ENCODE assay signal across 5 worm cellular contexts in genomic region chrII:1635969-1636368, ce11.
TF ChIP-seq lines count a peak whose summit lies in the region.

No protein-coding gene starts in this region.

TF ChIP-seq in whole organism, L1 larva, 84 proteins besides CTCF, POLR2A, EP300 and RAD21:
- no peak for TF ChIP-seq pag-3 (tag; optimal IDR thresholded peaks at IDR 0.05; lab: Kevin White, UChicago; ENCODE audit: borderline replicate concordance, insufficient read depth)
- no peak for TF ChIP-seq nhr-71 (tag; optimal IDR thresholded peaks at IDR 0.05; lab: Kevin White, UChicago)
- peak; percentile 15 for TF ChIP-seq jun-1 (tag; optimal IDR thresholded peaks at IDR 0.05; lab: Kevin White, UChicago)
- no peak for TF ChIP-seq pqm-1 (tag; optimal IDR thresholded peaks at IDR 0.05; lab: Kevin White, UChicago)
- peak; percentile 90 for TF ChIP-seq elt-2 (tag; optimal IDR thresholded peaks at IDR 0.05; lab: Kevin White, UChicago)
- TF ChIP-seq nhr-28 (tag; optimal IDR thresholded peaks at IDR 0.05; lab: Kevin White, UChicago) = no peak
- TF ChIP-seq lin-39 (tag; optimal IDR thresholded peaks at IDR 0.05; lab: Kevin White, UChicago) = no peak

TF ChIP-seq in whole organism, L2 larva, 48 proteins besides CTCF, POLR2A, EP300 and RAD21:
- peak; percentile 41 for TF ChIP-seq fos-1 (tag; optimal IDR thresholded peaks at IDR 0.05; lab: Kevin White, UChicago)
- TF ChIP-seq ztf-4 (tag; optimal IDR thresholded peaks at IDR 0.05; lab: Kevin White, UChicago) = no peak

TF ChIP-seq in whole organism, L3 larva, 47 proteins besides CTCF, POLR2A, EP300 and RAD21:
- no peak for TF ChIP-seq nhr-76 (tag; optimal IDR thresholded peaks at IDR 0.05; lab: Kevin White, UChicago)
- TF ChIP-seq elt-2 (tag; optimal IDR thresholded peaks at IDR 0.05; lab: Kevin White, UChicago) = peak; percentile 70
- TF ChIP-seq lin-39 (tag; optimal IDR thresholded peaks at IDR 0.05; lab: Kevin White, UChicago) = no peak
- no peak for TF ChIP-seq fkh-10 (GFP tag; optimal IDR thresholded peaks at IDR 0.05; lab: Kevin White, UChicago)
- TF ChIP-seq egl-5 (tag; optimal IDR thresholded peaks at IDR 0.05; lab: Kevin White, UChicago) = no peak
- peak; percentile 47 for TF ChIP-seq pqm-1 (tag; optimal IDR thresholded peaks at IDR 0.05; lab: Kevin White, UChicago)
- no peak for TF ChIP-seq fkh-2 (tag; optimal IDR thresholded peaks at IDR 0.05; lab: Kevin White, UChicago)
- TF ChIP-seq elt-3 (tag; optimal IDR thresholded peaks at IDR 0.05; lab: Kevin White, UChicago) = no peak
- no peak for TF ChIP-seq lsy-12 (tag; optimal IDR thresholded peaks at IDR 0.05; lab: Kevin White, UChicago)
- no peak for TF ChIP-seq elt-1 (tag; optimal IDR thresholded peaks at IDR 0.05; lab: Kevin White, UChicago)
- no peak for TF ChIP-seq unc-39 (tag; optimal IDR thresholded peaks at IDR 0.05; lab: Kevin White, UChicago)
- TF ChIP-seq nhr-43 (tag; optimal IDR thresholded peaks at IDR 0.05; lab: Kevin White, UChicago; ENCODE audit: poor library complexity, severe bottlenecking) = no peak
- no peak for TF ChIP-seq ceh-9 (tag; optimal IDR thresholded peaks at IDR 0.05; lab: Kevin White, UChicago)
- no peak for TF ChIP-seq fos-1 (tag; optimal IDR thresholded peaks at IDR 0.05; lab: Kevin White, UChicago)

TF ChIP-seq in whole organism, L4 larva, 104 proteins besides CTCF, POLR2A, EP300 and RAD21:
- TF ChIP-seq snpc-1.2 (GFP tag; IDR thresholded peaks at IDR 0.05; lab: Robert Waterston, UW) (no peak), Y48G9A.11 (GFP tag; IDR thresholded peaks at IDR 0.05; lab: Robert Waterston, UW) (no peak), egl-43 (GFP tag; IDR thresholded peaks at IDR 0.05; lab: Robert Waterston, UW) (no peak), ama-1 (optimal IDR thresholded peaks at IDR 0.05; lab: Kevin White, UChicago) (no peak), aha-1 (tag; lab: Kevin White, UChicago) (peak; percentile 46), dmd-6 (GFP tag; IDR thresholded peaks at IDR 0.05; lab: Robert Waterston, UW) (peak; percentile 52; the same call in 1 of the 2 replicates), nhr-28 (tag; optimal IDR thresholded peaks at IDR 0.05; lab: Kevin White, UChicago) (peak; percentile 4), unc-39 (tag; optimal IDR thresholded peaks at IDR 0.05; lab: Kevin White, UChicago) (no peak), ceh-44 (GFP tag; IDR thresholded peaks at IDR 0.05; lab: Robert Waterston, UW) (no peak), nhr-42 (GFP tag; IDR thresholded peaks at IDR 0.05; lab: Robert Waterston, UW) (no peak)
TF ChIP-seq in whole organism, L4 larva: peak in this region for 3.

TF ChIP-seq in whole organism, young adult, 124 proteins besides CTCF, POLR2A, EP300 and RAD21:
- no peak for TF ChIP-seq lag-1 (GFP tag; IDR thresholded peaks at IDR 0.05; lab: Robert Waterston, UW)
- no peak for TF ChIP-seq xnd-1 (tag; optimal IDR thresholded peaks at IDR 0.05; lab: Kevin White, UChicago)
- no peak for TF ChIP-seq F33H1.4 (GFP tag; IDR thresholded peaks at IDR 0.05; lab: Robert Waterston, UW)
- TF ChIP-seq nhr-80 (tag; optimal IDR thresholded peaks at IDR 0.05; lab: Kevin White, UChicago) = peak; percentile 9
